Fruit fly (Drosophila melanogaster) whole organism, embryonic: ENCODE data around the gene CG7140.

Source experiments
- CG10959 ChIP-seq: fragments of 200-800 bp; sonication (Bioruptor generic); IDR thresholded peaks from 2 replicates; pipeline ENCODE4 v1.3.6; 2022; ENCODE audit warnings: missing biosample characterization, missing genetic modification characterization
- CG11085 ChIP-seq: fragments of 200-800 bp; sonication (Bioruptor generic); IDR thresholded peaks from 2 replicates; pipeline ENCODE4 v1.3.6; 2022; ENCODE audit warnings: missing biosample characterization, missing genetic modification characterization
- CG11093 ChIP-seq: fragments of 200-800 bp; sonication (Bioruptor generic); IDR thresholded peaks from 3 replicates; pipeline ENCODE4 v1.3.6; 2022; ENCODE audit warnings: missing biosample characterization, missing genetic modification characterization
- CG11696 ChIP-seq: fragments of 200-800 bp; sonication (Bioruptor generic); IDR thresholded peaks from 2 replicates; pipeline ENCODE4 v1.3.6; 2022; ENCODE audit warnings: missing biosample characterization, missing genetic modification characterization
- CG14014 ChIP-seq: fragments of 200-800 bp; sonication (Bioruptor generic); IDR thresholded peaks from 2 replicates; pipeline ENCODE4 v1.3.6; 2022; ENCODE audit warnings: missing biosample characterization, missing genetic modification characterization
- CG15696 ChIP-seq: fragments of 200-800 bp; sonication (Bioruptor generic); optimal IDR thresholded peaks from 2 replicates; lab custom pipeline; 2019; ENCODE audit warnings: missing biosample characterization, mild to moderate bottlenecking, missing genetic modification characterization, moderate library complexity
- CG17328 ChIP-seq: fragments of 200-800 bp; sonication (Bioruptor generic); IDR thresholded peaks from 2 replicates; pipeline ENCODE4 v1.3.6; 2022; ENCODE audit warnings: missing biosample characterization, missing genetic modification characterization
- CG2116 ChIP-seq: fragments of 200-800 bp; sonication (Bioruptor generic); optimal IDR thresholded peaks from 3 replicates; lab custom pipeline; 2018; ENCODE audit warnings: missing biosample characterization, mild to moderate bottlenecking, missing genetic modification characterization
- CG30403 ChIP-seq: fragments of 200-800 bp; sonication (Bioruptor generic); optimal IDR thresholded peaks from 3 replicates; lab custom pipeline; 2016; ENCODE audit warnings: missing biosample characterization, missing genetic modification characterization
- CG34376 ChIP-seq: fragments of 200-800 bp; sonication (Bioruptor generic); optimal IDR thresholded peaks from 2 replicates; lab custom pipeline; 2018; ENCODE audit warnings: missing biosample characterization, mild to moderate bottlenecking, missing genetic modification characterization
- CG4360 ChIP-seq: fragments of 200-800 bp; sonication (Bioruptor generic); IDR thresholded peaks from 2 replicates; pipeline ENCODE4 v1.3.6; 2022; ENCODE audit warnings: missing biosample characterization, missing genetic modification characterization
- CG4730 ChIP-seq: fragments of 200-800 bp; sonication (Bioruptor generic); IDR thresholded peaks from 2 replicates; pipeline ENCODE4 v1.3.6; 2022; ENCODE audit warnings: missing biosample characterization, missing genetic modification characterization
- CG4820 ChIP-seq: fragments of 200-800 bp; sonication (Bioruptor generic); optimal IDR thresholded peaks from 3 replicates; lab custom pipeline; 2016; ENCODE audit warnings: missing biosample characterization, missing genetic modification characterization
- CG6683 ChIP-seq: fragments of 200-800 bp; sonication (Bioruptor generic); optimal IDR thresholded peaks from 2 replicates; lab custom pipeline; 2017; ENCODE audit warnings: missing biosample characterization, mild to moderate bottlenecking, missing genetic modification characterization, missing genetic modification reagents
- CG6813 ChIP-seq: fragments of 200-800 bp; sonication (Bioruptor generic); optimal IDR thresholded peaks from 2 replicates; lab custom pipeline; 2017; ENCODE audit warnings: missing biosample characterization, missing genetic modification characterization, mild to moderate bottlenecking, moderate library complexity, missing genetic modification reagents
- D ChIP-seq, 2 experiments: fragments of 200-800 bp in 1 of 2; fragments of >200 bp in 1 of 2; sonication (Bioruptor generic) in 1 of 2; optimal IDR thresholded peaks; 2 replicates in 1 of 2; 3 replicates in 1 of 2; lab custom pipeline; 2017; ENCODE audit warnings: mild to moderate bottlenecking in 1 of 2, missing biosample characterization in 1 of 2, missing genetic modification characterization in 1 of 2, missing genetic modification reagents in 1 of 2
- Doc2 ChIP-seq: fragments of 200-800 bp; sonication (Bioruptor generic); IDR thresholded peaks from 2 replicates; pipeline ENCODE4 v1.3.6; 2022; ENCODE audit warnings: missing biosample characterization, missing genetic modification characterization
- H15 ChIP-seq: fragments of 200-800 bp; sonication (Bioruptor generic); IDR thresholded peaks from 3 replicates; pipeline ENCODE4 v1.3.6; 2022; ENCODE audit warnings: missing biosample characterization, missing genetic modification characterization
- H2.0 ChIP-seq: fragments of 200-800 bp; sonication (Bioruptor generic); IDR thresholded peaks from 2 replicates; pipeline ENCODE4 v1.3.6; 2022; ENCODE audit warnings: missing biosample characterization, missing genetic modification characterization
- Hmx ChIP-seq: fragments of 200-800 bp; sonication (Bioruptor generic); optimal IDR thresholded peaks from 2 replicates; lab custom pipeline; 2016; ENCODE audit warnings: missing biosample characterization, missing genetic modification characterization
- Lhr ChIP-seq: fragments of 200-800 bp; sonication (Bioruptor generic); optimal IDR thresholded peaks from 3 replicates; lab custom pipeline; 2017; ENCODE audit warnings: mild to moderate bottlenecking, missing biosample characterization, missing genetic modification reagents, missing genetic modification characterization
- MBD-R2 ChIP-seq: fragments of 200-800 bp; sonication (Bioruptor generic); IDR thresholded peaks from 2 replicates; pipeline ENCODE4 v1.3.6; 2022; ENCODE audit warnings: missing biosample characterization, missing genetic modification characterization
- NC2α ChIP-seq: fragments of 200-800 bp; sonication (Bioruptor generic); optimal IDR thresholded peaks from 2 replicates; lab custom pipeline; 2016; ENCODE audit warnings: missing biosample characterization, missing genetic modification characterization
- NC2β ChIP-seq: fragments of 200-800 bp; sonication (Bioruptor generic); optimal IDR thresholded peaks from 2 replicates; lab custom pipeline; 2016; ENCODE audit warnings: missing biosample characterization, missing genetic modification characterization
- Scr ChIP-seq: fragments of 200-800 bp; sonication (Bioruptor generic); IDR thresholded peaks from 2 replicates; pipeline ENCODE4 v1.3.6; 2022; ENCODE audit warnings: missing biosample characterization, missing genetic modification characterization; ENCODE audit not compliant: partially characterized antibody
- Stat92E ChIP-seq, 3 experiments: fragments of >200 bp in 2 of 3; fragments of 200-800 bp in 1 of 3; sonication (Bioruptor generic) in 1 of 3; optimal IDR thresholded peaks; 2 replicates each; lab custom pipeline; 2017 to 2019; ENCODE audit warnings: missing biosample characterization in 3 of 3, missing genetic modification characterization in 3 of 3, mild to moderate bottlenecking in 1 of 3, moderate library complexity in 1 of 3
- ab ChIP-seq: fragments of 200-800 bp; sonication (Bioruptor generic); optimal IDR thresholded peaks from 2 replicates; lab custom pipeline; 2016; ENCODE audit warnings: missing biosample characterization, missing genetic modification characterization
- ase ChIP-seq: fragments of 200-800 bp; sonication (Bioruptor generic); IDR thresholded peaks from 3 replicates; pipeline ENCODE4 v1.3.6; 2022; ENCODE audit warnings: missing biosample characterization, missing genetic modification characterization
- az2 ChIP-seq: fragments of 200-800 bp; sonication (Bioruptor generic); optimal IDR thresholded peaks from 3 replicates; lab custom pipeline; 2016; ENCODE audit warnings: missing biosample characterization, missing genetic modification characterization
- dan ChIP-seq: fragments of 200-800 bp; sonication (Bioruptor generic); IDR thresholded peaks from 2 replicates; pipeline ENCODE4 v1.3.6; 2022; ENCODE audit warnings: missing biosample characterization, missing genetic modification characterization
- emc ChIP-seq: fragments of 200-800 bp; sonication (Bioruptor generic); optimal IDR thresholded peaks from 2 replicates; lab custom pipeline; 2016; ENCODE audit warnings: missing biosample characterization, missing genetic modification characterization
- gt ChIP-seq: fragments of 200-800 bp; sonication (Bioruptor generic); IDR thresholded peaks from 2 replicates; pipeline ENCODE4 v1.3.6; 2022; ENCODE audit warnings: missing biosample characterization, missing genetic modification characterization
- hb ChIP-seq: fragments of 200-800 bp; sonication (Bioruptor generic); IDR thresholded peaks from 3 replicates; pipeline ENCODE4 v1.3.6; 2022; ENCODE audit warnings: missing biosample characterization, missing genetic modification characterization; ENCODE audit not compliant: partially characterized antibody
- kay ChIP-seq: fragments of 200-800 bp; sonication (Bioruptor generic); optimal IDR thresholded peaks from 2 replicates; lab custom pipeline; 2016; ENCODE audit warnings: missing biosample characterization, missing genetic modification characterization
- lilli ChIP-seq: fragments of 200-800 bp; sonication (Bioruptor generic); optimal IDR thresholded peaks from 3 replicates; lab custom pipeline; 2016; ENCODE audit warnings: missing biosample characterization, missing genetic modification characterization
- nerfin-2 ChIP-seq: fragments of 200-800 bp; sonication (Bioruptor generic); IDR thresholded peaks from 2 replicates; pipeline ENCODE4 v1.3.6; 2022; ENCODE audit warnings: missing biosample characterization, missing genetic modification characterization; ENCODE audit not compliant: partially characterized antibody
- org-1 ChIP-seq: fragments of 200-800 bp; sonication (Bioruptor generic); optimal IDR thresholded peaks from 2 replicates; lab custom pipeline; 2017; ENCODE audit warnings: missing biosample characterization, missing genetic modification characterization
- pfk ChIP-seq: fragments of 200-800 bp; sonication (Bioruptor generic); optimal IDR thresholded peaks from 2 replicates; lab custom pipeline; 2018; ENCODE audit warnings: missing biosample characterization, mild to moderate bottlenecking, missing genetic modification characterization, moderate library complexity
- sc ChIP-seq, 3 experiments: fragments of >200 bp in 2 of 3; fragments of 200-800 bp in 1 of 3; sonication (Bioruptor generic) in 1 of 3; optimal IDR thresholded peaks; 2 replicates in 2 of 3; 3 replicates in 1 of 3; lab custom pipeline; 2017; ENCODE audit warnings: mild to moderate bottlenecking in 1 of 3, missing biosample characterization in 1 of 3, missing genetic modification characterization in 1 of 3, missing genetic modification reagents in 1 of 3
- shn ChIP-seq: fragments of 200-800 bp; sonication (Bioruptor generic); optimal IDR thresholded peaks from 3 replicates; lab custom pipeline; 2016; ENCODE audit warnings: missing biosample characterization, missing genetic modification characterization
- stc ChIP-seq: fragments of 200-800 bp; sonication (Bioruptor generic); IDR thresholded peaks from 2 replicates; pipeline ENCODE4 v1.3.6; 2022; ENCODE audit warnings: missing biosample characterization, missing genetic modification characterization
- sug ChIP-seq: fragments of 200-800 bp; optimal IDR thresholded peaks from 2 replicates; lab custom pipeline; 2019; ENCODE audit warnings: missing biosample characterization, mild to moderate bottlenecking, missing genetic modification characterization, moderate library complexity
- vvl ChIP-seq: fragments of 200-800 bp; sonication (Bioruptor generic); IDR thresholded peaks from 2 replicates; pipeline ENCODE4 v1.3.6; 2022; ENCODE audit warnings: missing biosample characterization, missing genetic modification characterization

The CG7140 gene

DNA sequence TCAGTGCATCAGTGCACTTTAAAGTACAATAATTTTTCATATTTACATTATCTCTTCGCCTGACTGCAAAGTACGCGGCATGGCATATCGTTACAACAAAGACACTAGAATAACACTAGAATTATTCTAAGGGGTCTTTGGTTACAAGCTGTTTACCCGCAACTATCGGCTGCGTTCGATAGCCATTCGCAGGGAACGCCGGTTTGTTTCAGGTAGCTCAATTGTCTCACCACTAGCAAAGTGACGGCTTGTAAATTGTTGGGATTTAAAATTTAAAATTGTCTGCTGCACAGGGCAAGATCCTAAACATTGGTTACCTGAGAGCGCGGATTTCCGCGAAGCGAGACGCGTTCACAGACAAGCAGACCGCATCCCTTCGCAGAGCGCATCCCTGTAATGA, 37.6 kb upstream of the CG7140 start, which contains the start of gene CG14561 (continued):
- peak; percentile 88 for TF ChIP-seq nerfin-2 (GFP tag; lab: Robert Waterston, UW)
- TF ChIP-seq Lhr = peak; percentile 29
- no peak for TF ChIP-seq CG17328
- TF ChIP-seq Stat92E (GFP tag; optimal IDR thresholded peaks at IDR 0.05; lab: Kevin White, UChicago) = no peak
- TF ChIP-seq CG30403 (GFP tag; lab: Kevin White, UChicago) = peak; percentile 23
- TF ChIP-seq NC2β (GFP tag; lab: Kevin White, UChicago) = no peak
- TF ChIP-seq CG14014 (GFP tag; lab: Robert Waterston, UW) = no peak
- TF ChIP-seq org-1 (GFP tag; lab: Kevin White, UChicago) = no peak
- TF ChIP-seq H15 (GFP tag; lab: Robert Waterston, UW) = no peak; the same call in 2 of the 3 replicates
- TF ChIP-seq Doc2 (GFP tag; lab: Robert Waterston, UW) = no peak
- no peak for TF ChIP-seq kay (GFP tag; lab: Kevin White, UChicago)
- peak; percentile 92 for TF ChIP-seq MBD-R2
- no peak for TF ChIP-seq CG11085 (GFP tag; lab: Robert Waterston, UW)
- TF ChIP-seq H2.0 = no peak
- TF ChIP-seq dan (GFP tag; lab: Robert Waterston, UW) = no peak
- no peak for TF ChIP-seq Hmx (GFP tag; lab: Kevin White, UChicago)
- peak; percentile 88 for TF ChIP-seq hb
- peak; percentile 29 for TF ChIP-seq shn (GFP tag; lab: Kevin White, UChicago)
- no peak for TF ChIP-seq sc (optimal IDR thresholded peaks at IDR 0.05; lab: Kevin White, UChicago)
- no peak for TF ChIP-seq sc (GFP tag; optimal IDR thresholded peaks at IDR 0.05; lab: Kevin White, UChicago)
- no peak for TF ChIP-seq gt (GFP tag; lab: Robert Waterston, UW)
- peak; percentile 10 for TF ChIP-seq pfk (GFP tag; lab: Kevin White, UChicago)
- no peak for TF ChIP-seq ase (GFP tag; lab: Robert Waterston, UW)
- peak; percentile 63 for TF ChIP-seq lilli
- no peak for TF ChIP-seq CG4820 (GFP tag; lab: Kevin White, UChicago)
- no peak for TF ChIP-seq CG11093 (GFP tag; lab: Robert Waterston, UW)
- peak; percentile 93 for TF ChIP-seq Scr
- TF ChIP-seq NC2α (GFP tag; lab: Kevin White, UChicago) = no peak
- no peak for TF ChIP-seq CG6683
- no peak for TF ChIP-seq CG6813 (GFP tag; lab: Kevin White, UChicago)
- no peak for TF ChIP-seq CG4730
- peak; percentile 16; the same call in 1 of the 2 replicates for TF ChIP-seq vvl (GFP tag; lab: Robert Waterston, UW)
- no peak for TF ChIP-seq stc (GFP tag; lab: Robert Waterston, UW)
- peak; percentile 75 for TF ChIP-seq CG4360 (GFP tag; lab: Robert Waterston, UW)
- no peak for TF ChIP-seq az2 (GFP tag; lab: Kevin White, UChicago)
- TF ChIP-seq emc (GFP tag; lab: Kevin White, UChicago) = no peak
- no peak for TF ChIP-seq CG15696 (tag; lab: Kevin White, UChicago)
- TF ChIP-seq ab (GFP tag; lab: Kevin White, UChicago) = no peak
- TF ChIP-seq CG2116 = peak; percentile 50
- TF ChIP-seq D (optimal IDR thresholded peaks at IDR 0.05; lab: Kevin White, UChicago) = no peak
- TF ChIP-seq D (GFP tag; optimal IDR thresholded peaks at IDR 0.05; lab: Kevin White, UChicago) = no peak
- TF ChIP-seq sug = no peak
- no peak for TF ChIP-seq CG10959 (GFP tag; lab: Robert Waterston, UW)
- TF ChIP-seq CG11696 (GFP tag; lab: Robert Waterston, UW) = no peak
- no peak for TF ChIP-seq CG34376 (GFP tag; lab: Kevin White, UChicago)
- TF ChIP-seq, all 482 proteins: peak for 140
